Fruit fly (Drosophila melanogaster): ENCODE data around the gene Nplp4.

The Nplp4 gene

dm6 chr2L:2045265-2045664 is 37.1 kb downstream of the Nplp4 start, which contains the start of gene Kebab (continued):
- no peak for TF ChIP-seq Chrac-16 (GFP tag; optimal IDR thresholded peaks at IDR 0.05)
- TF ChIP-seq E2f1 (GFP tag; IDR thresholded peaks at IDR 0.05): no peak
- TF ChIP-seq ranshi (GFP tag; IDR thresholded peaks at IDR 0.05): no peak
- no peak for TF ChIP-seq CG15073 (GFP tag; optimal IDR thresholded peaks at IDR 0.05)
- TF ChIP-seq nerfin-1 (tag; optimal IDR thresholded peaks at IDR 0.05): no peak
- no peak for TF ChIP-seq CG3838 (GFP tag; optimal IDR thresholded peaks at IDR 0.05)
- no peak for TF ChIP-seq stc (GFP tag; IDR thresholded peaks at IDR 0.05)
- TF ChIP-seq fru (optimal IDR thresholded peaks at IDR 0.05): no peak
- peak; percentile 37 for TF ChIP-seq Dref (GFP tag; IDR thresholded peaks at IDR 0.05)
- no peak for TF ChIP-seq CG6765 (GFP tag; optimal IDR thresholded peaks at IDR 0.05)
- no peak for TF ChIP-seq al (GFP tag; IDR thresholded peaks at IDR 0.05)
- no peak for TF ChIP-seq CG3281 (GFP tag; optimal IDR thresholded peaks at IDR 0.05)
- no peak for TF ChIP-seq CG7357 (GFP tag; IDR thresholded peaks at IDR 0.05)
- TF ChIP-seq CG9215 (GFP tag; IDR thresholded peaks at IDR 0.05): no peak
- TF ChIP-seq lbe (GFP tag; optimal IDR thresholded peaks at IDR 0.05): no peak
- TF ChIP-seq shn (GFP tag; optimal IDR thresholded peaks at IDR 0.05): no peak
- no peak for TF ChIP-seq sisA (GFP tag; IDR thresholded peaks at IDR 0.05)
- peak; percentile 25; the same call in 1 of the 2 replicates for TF ChIP-seq E2f2 (GFP tag; IDR thresholded peaks at IDR 0.05)
- TF ChIP-seq Hr39 (optimal IDR thresholded peaks at IDR 0.05): no peak
- no peak for TF ChIP-seq H2.0 (GFP tag; IDR thresholded peaks at IDR 0.05)
- no peak for TF ChIP-seq sqz (GFP tag; optimal IDR thresholded peaks at IDR 0.05)
- TF ChIP-seq kah (GFP tag; optimal IDR thresholded peaks at IDR 0.05): no peak
- TF ChIP-seq CG12219 (GFP tag; optimal IDR thresholded peaks at IDR 0.05): no peak
- TF ChIP-seq Adf1 (GFP tag; IDR thresholded peaks at IDR 0.05): no peak
- no peak for TF ChIP-seq CG5953 (GFP tag; IDR thresholded peaks at IDR 0.05)
- no peak for TF ChIP-seq Drgx (GFP tag; IDR thresholded peaks at IDR 0.05)
- TF ChIP-seq crc (GFP tag; optimal IDR thresholded peaks at IDR 0.05): no peak
- TF ChIP-seq CG5180 (GFP tag; optimal IDR thresholded peaks at IDR 0.05): no peak
- no peak for TF ChIP-seq CG8089 (GFP tag; optimal IDR thresholded peaks at IDR 0.05)
- TF ChIP-seq CG14965 (GFP tag; optimal IDR thresholded peaks at IDR 0.05; ENCODE audit: borderline replicate concordance): no peak
- TF ChIP-seq Hr3 (GFP tag; optimal IDR thresholded peaks at IDR 0.05): no peak
- TF ChIP-seq fd96Cb (tag; optimal IDR thresholded peaks at IDR 0.05): no peak
- TF ChIP-seq zen (tag; optimal IDR thresholded peaks at IDR 0.05): no peak
- TF ChIP-seq Mad (GFP tag; optimal IDR thresholded peaks at IDR 0.05): no peak
- TF ChIP-seq jing (GFP tag; optimal IDR thresholded peaks at IDR 0.05): no peak
- TF ChIP-seq Ets97D (GFP tag; optimal IDR thresholded peaks at IDR 0.05): peak; percentile 4
- TF ChIP-seq croc (GFP tag; conservative IDR thresholded peaks at IDR 0.05): no peak
- TF ChIP-seq CG3407 (GFP tag; optimal IDR thresholded peaks at IDR 0.05): no peak
- no peak for TF ChIP-seq CG8359 (GFP tag; optimal IDR thresholded peaks at IDR 0.05; ENCODE audit: borderline replicate concordance)
- TF ChIP-seq lilli (GFP tag; optimal IDR thresholded peaks at IDR 0.05): no peak
- TF ChIP-seq CG12659 (GFP tag; optimal IDR thresholded peaks at IDR 0.05): no peak
- TF ChIP-seq Dll (GFP tag; IDR thresholded peaks at IDR 0.05; ENCODE audit: partially characterized antibody): 0 out of 4 replicates have a peak, but pooled peaks have one; percentile 15
- TF ChIP-seq Kr (GFP tag; optimal IDR thresholded peaks at IDR 0.05): no peak
- TF ChIP-seq twi (tag; optimal IDR thresholded peaks at IDR 0.05): no peak
- TF ChIP-seq corto (GFP tag; optimal IDR thresholded peaks at IDR 0.05): no peak
- TF ChIP-seq CG16815 (GFP tag; optimal IDR thresholded peaks at IDR 0.05): no peak
- TF ChIP-seq crp (GFP tag; optimal IDR thresholded peaks at IDR 0.05): peak in 1 of 2 experiments; percentile 77
- TF ChIP-seq CG6813 (GFP tag; optimal IDR thresholded peaks at IDR 0.05): no peak
- TF ChIP-seq tin (GFP tag; optimal IDR thresholded peaks at IDR 0.05): no peak
- peak; percentile 7; the same call in 1 of the 2 replicates for TF ChIP-seq amos (GFP tag; IDR thresholded peaks at IDR 0.05; ENCODE audit: partially characterized antibody)
- no peak for TF ChIP-seq unpg (GFP tag; optimal IDR thresholded peaks at IDR 0.05)
- TF ChIP-seq CG17385 (GFP tag; optimal IDR thresholded peaks at IDR 0.05): no peak

Data from whole organism, embryonic.